Worm (Caenorhabditis elegans) whole organism, mixed stage, embryonic: Measurements from ENCODE around the gene igcm-2.

ENCODE experiments used
- ceh-43 ChIP-seq: fragments of 200-800 bp; sonication (Bioruptor generic); optimal IDR thresholded peaks from 2 replicates; lab custom pipeline; 2018; ENCODE audit warnings: mild to moderate bottlenecking, missing genetic modification characterization, moderate library complexity, missing compliant biosample characterization
- elt-3 ChIP-seq: fragments of 150-350 bp; optimal IDR thresholded peaks from 2 replicates; lab custom pipeline; 2014; ENCODE audit warnings: missing biosample characterization, missing genetic modification characterization
- lin-13 ChIP-seq: fragments of 150-350 bp; optimal IDR thresholded peaks from 2 replicates; lab custom pipeline; 2014; ENCODE audit warnings: missing biosample characterization, missing genetic modification characterization
- lsy-2 ChIP-seq: fragments of 150-350 bp; optimal IDR thresholded peaks from 2 replicates; lab custom pipeline; 2014; ENCODE audit warnings: missing biosample characterization, missing genetic modification characterization
- nhr-12 ChIP-seq: fragments of 150-350 bp; optimal IDR thresholded peaks from 2 replicates; lab custom pipeline; 2014; ENCODE audit warnings: missing biosample characterization, missing genetic modification characterization
- nhr-28 ChIP-seq: fragments of 150-350 bp; optimal IDR thresholded peaks from 2 replicates; lab custom pipeline; 2014; ENCODE audit warnings: missing biosample characterization, missing genetic modification characterization
- sem-2 ChIP-seq: fragments of 200-800 bp; sonication (Bioruptor generic); optimal IDR thresholded peaks from 2 replicates; lab custom pipeline; 2018; ENCODE audit warnings: mild to moderate bottlenecking, missing genetic modification characterization, missing compliant biosample characterization
- zip-8 ChIP-seq: fragments of 150-350 bp; optimal IDR thresholded peaks from 2 replicates; lab custom pipeline; 2014; ENCODE audit warnings: missing biosample characterization, missing genetic modification characterization
- ztf-11 ChIP-seq: fragments of 150-350 bp; optimal IDR thresholded peaks from 2 replicates; lab custom pipeline; 2014; ENCODE audit warnings: missing biosample characterization, missing genetic modification characterization

ce11 chrX:6338446-6338845 is 52.9 kb downstream of the igcm-2 start:
- TF ChIP-seq zip-8 (tag; lab: Kevin White, UChicago) (no peak), nhr-28 (tag; lab: Kevin White, UChicago) (no peak), ceh-43 (GFP tag; lab: Kevin White, UChicago) (no peak), ztf-11 (tag; lab: Kevin White, UChicago) (no peak), nhr-12 (no peak), sem-2 (GFP tag; lab: Kevin White, UChicago) (no peak), lin-13 (tag; lab: Kevin White, UChicago) (no peak), elt-3 (no peak), lsy-2 (tag; lab: Kevin White, UChicago) (no peak)
